Worm (Caenorhabditis elegans) whole organism, L4 larva: ENCODE measurements around the gene srh-241.
A peak's percentile ranks its signal among the peaks of the same experiment; 100 is the strongest.

Experiments
- F10B5.3 ChIP-seq: sonication (generic microtip); optimal IDR thresholded peaks from 2 replicates; lab custom pipeline; 2016; ENCODE audit warnings: mild to moderate bottlenecking, missing genetic modification characterization, missing compliant biosample characterization
- F26F4.8 ChIP-seq: fragments of 200-800 bp; sonication (Bioruptor generic); conservative IDR thresholded peaks from 2 replicates; pipeline ENCODE4 v1.3.6; 2022; ENCODE audit warnings: missing genetic modification characterization, missing compliant biosample characterization
- ZK337.2 ChIP-seq: fragments of 200-800 bp; sonication (Bioruptor generic); IDR thresholded peaks from 2 replicates; pipeline ENCODE4 v1.3.6; 2022; ENCODE audit warnings: missing genetic modification reagents, missing genetic modification characterization, missing compliant biosample characterization
- aha-1 ChIP-seq: fragments of 150-350 bp; peaks from one replicate; lab custom pipeline; 2014; ENCODE audit warnings: missing biosample characterization, missing genetic modification characterization
- ama-1 ChIP-seq: fragments of 150-350 bp; optimal IDR thresholded peaks from 2 replicates; lab custom pipeline; 2014; ENCODE audit warnings: inconsistent platforms, mixed read lengths
- attf-4 ChIP-seq: sonication (generic microtip); optimal IDR thresholded peaks from 3 replicates; lab custom pipeline; 2017; ENCODE audit warnings: missing biosample characterization, missing genetic modification characterization
- ceh-20 ChIP-seq: fragments of 200-800 bp; sonication (Bioruptor generic); IDR thresholded peaks from 2 replicates; pipeline ENCODE4 v1.3.6; 2022; ENCODE audit warnings: missing genetic modification reagents, missing genetic modification characterization, missing compliant biosample characterization
- ceh-44 ChIP-seq: fragments of 200-800 bp; sonication (Bioruptor generic); IDR thresholded peaks from 2 replicates; pipeline ENCODE4 v1.3.6; 2022; ENCODE audit warnings: missing genetic modification reagents, missing genetic modification characterization, missing compliant biosample characterization
- ceh-62 ChIP-seq: sonication (generic microtip); optimal IDR thresholded peaks from 2 replicates; lab custom pipeline; 2017; ENCODE audit warnings: missing biosample characterization, missing genetic modification characterization
- ces-1 ChIP-seq: fragments of 150-350 bp; sonication (generic microtip); optimal IDR thresholded peaks from 4 replicates; lab custom pipeline; 2014; ENCODE audit warnings: missing biosample characterization, missing genetic modification reagents, missing genetic modification characterization
- cey-2 ChIP-seq: sonication (generic microtip); optimal IDR thresholded peaks from 3 replicates; lab custom pipeline; 2017; ENCODE audit warnings: missing genetic modification characterization, mild to moderate bottlenecking, missing compliant biosample characterization, antibody characterized with exemption, borderline replicate concordance; ENCODE audit not compliant: insufficient read depth
- ctbp-1 ChIP-seq: fragments of 200-800 bp; sonication (Bioruptor generic); IDR thresholded peaks from 2 replicates; pipeline ENCODE4 v1.3.6; 2022; ENCODE audit warnings: missing genetic modification reagents, missing genetic modification characterization, missing compliant biosample characterization
- daf-12 ChIP-seq: fragments of 150-350 bp; optimal IDR thresholded peaks from 2 replicates; lab custom pipeline; 2014; ENCODE audit warnings: missing biosample characterization, missing genetic modification reagents, missing genetic modification characterization
- daf-16 ChIP-seq, 3 experiments: sonication (generic microtip); optimal IDR thresholded peaks; 2 replicates each; lab custom pipeline; 2016 to 2017; ENCODE audit warnings: missing genetic modification characterization in 3 of 3, missing genetic modification reagents in 3 of 3, mild to moderate bottlenecking in 2 of 3, missing compliant biosample characterization in 2 of 3, missing biosample characterization in 1 of 3, moderate library complexity in 1 of 3
- daf-8 ChIP-seq: fragments of 200-800 bp; sonication (Bioruptor generic); IDR thresholded peaks from 2 replicates; pipeline ENCODE4 v1.3.6; 2022; ENCODE audit warnings: missing genetic modification characterization, missing compliant biosample characterization
- dmd-6 ChIP-seq: fragments of 200-800 bp; sonication (Bioruptor generic); IDR thresholded peaks from 2 replicates; pipeline ENCODE4 v1.3.6; 2022; ENCODE audit warnings: missing genetic modification reagents, missing genetic modification characterization, missing compliant biosample characterization
- dmd-8 ChIP-seq: fragments of 200-800 bp; sonication (Bioruptor generic); IDR thresholded peaks from 2 replicates; pipeline ENCODE4 v1.3.6; 2022; ENCODE audit warnings: missing genetic modification characterization, missing compliant biosample characterization
- dmd-9 ChIP-seq: fragments of 200-800 bp; sonication (Bioruptor generic); IDR thresholded peaks from 2 replicates; pipeline ENCODE4 v1.3.6; 2022; ENCODE audit warnings: missing genetic modification reagents, missing genetic modification characterization, missing compliant biosample characterization
- dve-1 ChIP-seq: sonication (generic microtip); optimal IDR thresholded peaks from 2 replicates; lab custom pipeline; 2017; ENCODE audit warnings: antibody characterized with exemption, mild to moderate bottlenecking, missing genetic modification characterization, missing compliant biosample characterization; ENCODE audit not compliant: insufficient read depth
- egl-43 ChIP-seq: fragments of 200-800 bp; sonication (Bioruptor generic); IDR thresholded peaks from 2 replicates; pipeline ENCODE4 v1.3.6; 2022; ENCODE audit warnings: missing genetic modification reagents, missing genetic modification characterization, missing compliant biosample characterization
- fkh-10 ChIP-seq: fragments of 150-350 bp; optimal IDR thresholded peaks from 2 replicates; lab custom pipeline; 2014; ENCODE audit warnings: missing biosample characterization, missing genetic modification reagents, missing genetic modification characterization
- hif-1 ChIP-seq, 2 experiments: sonication (generic microtip); optimal IDR thresholded peaks; 2 replicates each; lab custom pipeline; 2016 to 2017; ENCODE audit warnings: missing compliant biosample characterization in 2 of 2, missing genetic modification characterization in 2 of 2, missing genetic modification reagents in 2 of 2, missing genotype in 2 of 2, mild to moderate bottlenecking in 1 of 2
- hmg-1.1 ChIP-seq: fragments of 200-800 bp; sonication (Bioruptor generic); IDR thresholded peaks from 2 replicates; pipeline ENCODE4 v1.3.6; 2022; ENCODE audit warnings: missing genetic modification reagents, missing genetic modification characterization, missing compliant biosample characterization
- jun-1 ChIP-seq: fragments of 150-350 bp; optimal IDR thresholded peaks from 2 replicates; lab custom pipeline; 2014; ENCODE audit warnings: missing biosample characterization, missing genetic modification reagents, missing genetic modification characterization
- lim-7 ChIP-seq: fragments of 200-800 bp; sonication (Bioruptor generic); IDR thresholded peaks from 2 replicates; pipeline ENCODE4 v1.3.6; 2022; ENCODE audit warnings: missing genetic modification characterization, missing compliant biosample characterization
- lin-1 ChIP-seq: fragments of 200-800 bp; sonication (Bioruptor generic); IDR thresholded peaks from 2 replicates; pipeline ENCODE4 v1.3.6; 2022; ENCODE audit warnings: missing genetic modification reagents, missing genetic modification characterization, missing compliant biosample characterization
- lin-15B ChIP-seq: fragments of 150-350 bp; sonication (generic microtip); optimal IDR thresholded peaks from 3 replicates; lab custom pipeline; 2014; ENCODE audit warnings: missing biosample characterization, missing genetic modification characterization
- lin-29 ChIP-seq: fragments of 200-800 bp; sonication (Bioruptor generic); IDR thresholded peaks from 2 replicates; pipeline ENCODE4 v1.3.6; 2022; ENCODE audit warnings: missing genetic modification reagents, missing genetic modification characterization, missing compliant biosample characterization
- lin-39 ChIP-seq: fragments of 150-350 bp; optimal IDR thresholded peaks from 2 replicates; lab custom pipeline; 2014; ENCODE audit warnings: missing biosample characterization, missing genetic modification reagents, missing genetic modification characterization
- madf-5 ChIP-seq, 2 experiments: fragments of 200-800 bp; sonication (Bioruptor generic); IDR thresholded peaks; 2 replicates each; pipeline ENCODE4 v1.3.6; 2022; ENCODE audit warnings: missing compliant biosample characterization in 2 of 2, missing genetic modification characterization in 2 of 2
- mdl-1 ChIP-seq, 2 experiments: fragments of 150-350 bp in 1 of 2; sonication (generic microtip) in 1 of 2; optimal IDR thresholded peaks; 2 replicates each; lab custom pipeline; 2014 to 2017; ENCODE audit warnings: missing biosample characterization in 2 of 2, missing genetic modification characterization in 2 of 2
- mdt-29 ChIP-seq: fragments of 200-800 bp; sonication (Bioruptor generic); IDR thresholded peaks from 2 replicates; pipeline ENCODE4 v1.3.6; 2022; ENCODE audit warnings: missing genetic modification reagents, missing genetic modification characterization, missing compliant biosample characterization
- mep-1 ChIP-seq: fragments of 150-350 bp; sonication (generic microtip); optimal IDR thresholded peaks from 3 replicates; lab custom pipeline; 2014; ENCODE audit warnings: missing biosample characterization, missing genetic modification characterization
- mes-2 ChIP-seq: sonication (generic microtip); optimal IDR thresholded peaks from 2 replicates; lab custom pipeline; 2016; ENCODE audit warnings: missing genotype, mild to moderate bottlenecking, missing genetic modification characterization, missing compliant biosample characterization; ENCODE audit not compliant: poor library complexity, severe bottlenecking
- mxl-2 ChIP-seq: fragments of 200-800 bp; sonication (Bioruptor generic); conservative IDR thresholded peaks from 2 replicates; pipeline ENCODE4 v1.3.6; 2022; ENCODE audit warnings: missing genetic modification reagents, missing genetic modification characterization, missing compliant biosample characterization
- mxl-3 ChIP-seq: fragments of 200-800 bp; sonication (Bioruptor generic); optimal IDR thresholded peaks from 2 replicates; lab custom pipeline; 2018; ENCODE audit warnings: mild to moderate bottlenecking, missing genetic modification characterization, missing compliant biosample characterization
- nhr-102 ChIP-seq: sonication (generic microtip); optimal IDR thresholded peaks from 2 replicates; lab custom pipeline; 2016; ENCODE audit warnings: mild to moderate bottlenecking, missing genetic modification characterization, moderate library complexity, missing compliant biosample characterization
- nhr-237 ChIP-seq: sonication (generic microtip); optimal IDR thresholded peaks from 2 replicates; lab custom pipeline; 2017; ENCODE audit warnings: missing biosample characterization, missing genetic modification characterization
- nhr-28 ChIP-seq: fragments of 150-350 bp; optimal IDR thresholded peaks from 2 replicates; lab custom pipeline; 2014; ENCODE audit warnings: missing biosample characterization, missing genetic modification characterization
- nhr-42 ChIP-seq: fragments of 200-800 bp; sonication (Bioruptor generic); IDR thresholded peaks from 2 replicates; pipeline ENCODE4 v1.3.6; 2022; ENCODE audit warnings: missing genetic modification characterization, missing compliant biosample characterization
- nhr-48 ChIP-seq: sonication (generic microtip); optimal IDR thresholded peaks from 2 replicates; lab custom pipeline; 2016; ENCODE audit warnings: mild to moderate bottlenecking, missing genetic modification characterization, missing compliant biosample characterization
- nhr-6 ChIP-seq: fragments of 150-350 bp; optimal IDR thresholded peaks from 2 replicates; lab custom pipeline; 2014; ENCODE audit warnings: missing biosample characterization, missing genetic modification characterization
- nhr-77 ChIP-seq: fragments of 150-350 bp; optimal IDR thresholded peaks from 2 replicates; lab custom pipeline; 2014; ENCODE audit warnings: missing biosample characterization, missing genetic modification characterization
- pha-4 ChIP-seq, 2 experiments: fragments of 150-350 bp in 1 of 2; fragments of 200-800 bp in 1 of 2; sonication (Bioruptor generic) in 1 of 2; IDR thresholded peaks in 1 of 2; optimal IDR thresholded peaks in 1 of 2; 2 replicates each; pipeline versions ENCODE4 v1.3.6 to Lab custom; 2014 to 2022; ENCODE audit warnings: missing genetic modification characterization in 2 of 2, missing genetic modification reagents in 2 of 2, missing biosample characterization in 1 of 2, missing compliant biosample characterization in 1 of 2
- pqm-1 ChIP-seq: sonication (generic microtip); optimal IDR thresholded peaks from 2 replicates; lab custom pipeline; 2017; ENCODE audit warnings: missing biosample characterization, missing genetic modification characterization
- snpc-1.2 ChIP-seq: fragments of 200-800 bp; sonication (Bioruptor generic); IDR thresholded peaks from 2 replicates; pipeline ENCODE4 v1.3.6; 2022; ENCODE audit warnings: missing genetic modification reagents, missing genetic modification characterization, missing compliant biosample characterization
- tra-1 ChIP-seq: fragments of 200-800 bp; sonication (Bioruptor generic); IDR thresholded peaks from 2 replicates; pipeline ENCODE4 v1.3.6; 2022; ENCODE audit warnings: missing genetic modification reagents, missing genetic modification characterization, missing compliant biosample characterization
- unc-39 ChIP-seq: sonication (generic microtip); optimal IDR thresholded peaks from 2 replicates; lab custom pipeline; 2017; ENCODE audit warnings: missing biosample characterization, missing genetic modification characterization
- unc-62 ChIP-seq, 3 experiments: fragments of 150-350 bp in 1 of 3; sonication (generic microtip); optimal IDR thresholded peaks in 2 of 3; peaks in 1 of 3; 1 replicate in 1 of 3; 2 replicates in 2 of 3; lab custom pipeline; 2014 to 2017; ENCODE audit warnings: missing biosample characterization in 3 of 3, missing genetic modification characterization in 3 of 3, missing genetic modification reagents in 3 of 3, missing genotype in 1 of 3
- vab-7 ChIP-seq: fragments of 200-800 bp; sonication (Bioruptor generic); IDR thresholded peaks from 2 replicates; pipeline ENCODE4 v1.3.6; 2022; ENCODE audit warnings: missing genetic modification reagents, missing genetic modification characterization, missing compliant biosample characterization
- ztf-7 ChIP-seq: fragments of 150-350 bp; optimal IDR thresholded peaks from 2 replicates; lab custom pipeline; 2014; ENCODE audit warnings: missing biosample characterization, missing genetic modification characterization

The srh-241 gene

ce11 chrV:2881565-2881964 lies 12.2 kb upstream of the srh-241 start:
- TF ChIP-seq mes-2 = no peak
- no peak for TF ChIP-seq lin-15B (tag; lab: Kevin White, UChicago)
- TF ChIP-seq mdl-1 (tag; optimal IDR thresholded peaks at IDR 0.05; lab: Kevin White, UChicago) = no peak
- no peak for TF ChIP-seq F10B5.3 (tag; lab: Kevin White, UChicago)
- TF ChIP-seq ztf-7 (tag; lab: Kevin White, UChicago) = no peak
- TF ChIP-seq nhr-42 (GFP tag; lab: Robert Waterston, UW) = no peak
- no peak for TF ChIP-seq lim-7 (GFP tag; lab: Robert Waterston, UW)
- TF ChIP-seq vab-7 (GFP tag; lab: Robert Waterston, UW) = no peak
- 0 out of 2 replicates have a peak, but pooled peaks have one; percentile 12 for TF ChIP-seq ceh-20
- no peak for TF ChIP-seq pha-4 (GFP tag; IDR thresholded peaks at IDR 0.05; lab: Robert Waterston, UW)
- TF ChIP-seq pha-4 (tag; optimal IDR thresholded peaks at IDR 0.05; lab: Kevin White, UChicago) = no peak
- TF ChIP-seq madf-5 (GFP tag; IDR thresholded peaks at IDR 0.05; lab: Robert Waterston, UW) = no peak
- no peak for TF ChIP-seq ces-1 (GFP tag; lab: Kevin White, UChicago)
- no peak for TF ChIP-seq ceh-44
- no peak for TF ChIP-seq cey-2 (tag; lab: Kevin White, UChicago)
- TF ChIP-seq nhr-28 (tag; lab: Kevin White, UChicago) = peak; percentile 61
- no peak for TF ChIP-seq daf-16 (GFP tag; optimal IDR thresholded peaks at IDR 0.05; lab: Kevin White, UChicago)
- peak; percentile 55 for TF ChIP-seq daf-16 (tag; optimal IDR thresholded peaks at IDR 0.05; lab: Kevin White, UChicago)
- no peak for TF ChIP-seq egl-43 (GFP tag; lab: Robert Waterston, UW)
- no peak for TF ChIP-seq mep-1 (tag; lab: Kevin White, UChicago)
- no peak for TF ChIP-seq mdt-29
- TF ChIP-seq tra-1 (GFP tag; lab: Robert Waterston, UW) = no peak
- TF ChIP-seq daf-8 (GFP tag; lab: Robert Waterston, UW) = no peak
- no peak for TF ChIP-seq nhr-237 (tag; lab: Kevin White, UChicago)
- no peak for TF ChIP-seq fkh-10 (GFP tag; lab: Kevin White, UChicago)
- no peak for TF ChIP-seq ZK337.2
- no peak for TF ChIP-seq F26F4.8 (GFP tag; lab: Robert Waterston, UW)
- TF ChIP-seq mxl-3 (GFP tag; lab: Kevin White, UChicago) = no peak
- TF ChIP-seq daf-12 (tag; lab: Kevin White, UChicago) = no peak
- peak; percentile 70 for TF ChIP-seq aha-1
- TF ChIP-seq nhr-6 (tag; lab: Kevin White, UChicago) = no peak
- TF ChIP-seq unc-39 (tag; lab: Kevin White, UChicago) = no peak
- TF ChIP-seq dmd-6 = peak; percentile 81
- TF ChIP-seq nhr-102 (tag; lab: Kevin White, UChicago) = no peak
- TF ChIP-seq dmd-8 (GFP tag; lab: Robert Waterston, UW) = no peak
- no peak for TF ChIP-seq hif-1 (tag; optimal IDR thresholded peaks at IDR 0.05; lab: Kevin White, UChicago)
- no peak for TF ChIP-seq lin-29 (GFP tag; lab: Robert Waterston, UW)
- no peak for TF ChIP-seq snpc-1.2 (GFP tag; lab: Robert Waterston, UW)
- no peak for TF ChIP-seq hmg-1.1 (GFP tag; lab: Robert Waterston, UW)
- no peak for TF ChIP-seq lin-1
- no peak for TF ChIP-seq mxl-2 (GFP tag; lab: Robert Waterston, UW)
- peak; percentile 47 for TF ChIP-seq dve-1 (tag; lab: Kevin White, UChicago)
- TF ChIP-seq nhr-48 (tag; lab: Kevin White, UChicago) = no peak
- TF ChIP-seq ctbp-1 (GFP tag; lab: Robert Waterston, UW) = no peak
- no peak for TF ChIP-seq dmd-9
- no peak for TF ChIP-seq attf-4 (tag; lab: Kevin White, UChicago)
- no peak for TF ChIP-seq ceh-62 (tag; lab: Kevin White, UChicago)
- TF ChIP-seq jun-1 = no peak
- TF ChIP-seq ama-1 (lab: Kevin White, UChicago) = no peak
- TF ChIP-seq pqm-1 (tag; lab: Kevin White, UChicago) = peak; percentile 11
- TF ChIP-seq lin-39 (tag; lab: Kevin White, UChicago) = no peak
- no peak for TF ChIP-seq unc-62 (GFP tag; optimal IDR thresholded peaks at IDR 0.05 in 1 of 2; lab: Kevin White, UChicago)
- no peak for TF ChIP-seq unc-62 (tag; optimal IDR thresholded peaks at IDR 0.05; lab: Kevin White, UChicago)
- TF ChIP-seq nhr-77 (tag; lab: Kevin White, UChicago) = no peak
